Worm (Caenorhabditis elegans): ENCODE measurements around the gene F14D7.2.

The F14D7.2 gene

DNA sequence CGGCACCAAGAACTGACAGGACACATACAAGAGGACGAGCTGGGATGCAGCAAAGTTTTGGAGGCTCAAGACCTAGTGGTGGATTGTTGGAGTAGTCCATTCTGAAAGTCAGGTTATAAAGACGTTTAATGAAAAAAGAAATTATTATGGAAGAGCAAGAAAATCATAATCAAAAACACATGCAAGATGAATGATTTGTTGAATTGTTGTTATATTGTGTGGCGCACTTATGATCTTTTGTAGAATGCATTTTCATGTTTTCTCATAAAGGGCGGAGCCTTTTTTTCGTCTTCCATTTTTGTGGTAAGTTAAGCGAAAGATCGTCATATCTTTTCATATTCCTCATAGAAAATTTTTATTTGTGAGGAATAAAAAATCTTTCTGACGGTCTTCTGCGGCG, 23.0 kb upstream of the F14D7.2 start, which contains the start of gene F47B8.2:
Gene F47B8.2, minus strand, starts transcription at position 101 of the 400 bp plus-strand sequence.
- TF ChIP-seq alr-1 (tag; optimal IDR thresholded peaks at IDR 0.05) (no peak), nhr-25 (tag; optimal IDR thresholded peaks at IDR 0.05) (no peak), aly-2 (tag; optimal IDR thresholded peaks at IDR 0.05) (no peak), nhr-12 (tag; optimal IDR thresholded peaks at IDR 0.05) (no peak), peb-1 (tag; optimal IDR thresholded peaks at IDR 0.05) (no peak), unc-39 (tag; optimal IDR thresholded peaks at IDR 0.05) (no peak), nhr-237 (tag; optimal IDR thresholded peaks at IDR 0.05) (no peak), blmp-1 (tag; optimal IDR thresholded peaks at IDR 0.05; ENCODE audit: insufficient read depth) (no peak), lin-39 (tag; optimal IDR thresholded peaks at IDR 0.05) (no peak), sma-9 (GFP tag; optimal IDR thresholded peaks at IDR 0.05) (no peak), sma-9 (tag; optimal IDR thresholded peaks at IDR 0.05) (no peak), sem-4 (tag; optimal IDR thresholded peaks at IDR 0.05) (no peak), F13H6.1 (tag; optimal IDR thresholded peaks at IDR 0.05) (no peak), fos-1 (tag; optimal IDR thresholded peaks at IDR 0.05) (no peak), skn-1 (tag; optimal IDR thresholded peaks at IDR 0.05) (no peak), nhr-21 (tag; optimal IDR thresholded peaks at IDR 0.05) (no peak), ztf-4 (tag; optimal IDR thresholded peaks at IDR 0.05) (no peak)

DNA sequence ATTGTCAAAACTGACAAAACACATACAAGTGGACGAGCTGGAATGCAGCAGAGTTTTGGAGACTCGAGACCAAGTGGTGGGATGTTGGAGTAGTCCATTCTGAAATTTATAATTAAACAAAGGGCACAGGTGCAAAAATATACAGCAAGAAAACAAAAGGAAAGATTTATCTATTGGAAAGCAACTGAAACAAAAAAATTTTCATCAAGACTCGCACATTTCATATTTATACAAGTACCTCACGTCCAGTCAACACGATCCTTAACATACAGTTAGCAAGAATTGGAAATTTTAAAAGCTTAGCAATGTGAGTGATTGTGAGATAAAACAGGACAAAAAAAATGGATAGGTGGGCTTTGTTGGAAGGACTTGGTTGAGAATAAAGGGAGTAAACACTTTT, 20.7 kb upstream of the F14D7.2 start, which contains the start of gene F47B8.1:
Gene F47B8.1, minus strand, starts transcription at position 101 of the 400 bp plus-strand sequence.
- TF ChIP-seq peb-1 (tag; optimal IDR thresholded peaks at IDR 0.05) (no peak), snpc-4 (tag; optimal IDR thresholded peaks at IDR 0.05) (no peak), nhr-129 (tag; optimal IDR thresholded peaks at IDR 0.05) (no peak), lin-11 (tag; optimal IDR thresholded peaks at IDR 0.05) (no peak), ceh-16 (tag; optimal IDR thresholded peaks at IDR 0.05) (no peak), F13H6.1 (tag; optimal IDR thresholded peaks at IDR 0.05) (no peak), gmeb-1 (tag; optimal IDR thresholded peaks at IDR 0.05) (no peak), sma-9 (GFP tag; optimal IDR thresholded peaks at IDR 0.05) (no peak), sma-9 (tag; optimal IDR thresholded peaks at IDR 0.05) (no peak), nhr-12 (tag; optimal IDR thresholded peaks at IDR 0.05) (no peak), unc-62 (GFP tag; optimal IDR thresholded peaks at IDR 0.05) (no peak), fos-1 (tag; optimal IDR thresholded peaks at IDR 0.05) (no peak), ZK546.5 (tag; optimal IDR thresholded peaks at IDR 0.05) (no peak), lin-13 (GFP tag; optimal IDR thresholded peaks at IDR 0.05) (no peak), elt-1 (tag; optimal IDR thresholded peaks at IDR 0.05) (no peak), nhr-77 (tag; optimal IDR thresholded peaks at IDR 0.05) (no peak), unc-55 (GFP tag; optimal IDR thresholded peaks at IDR 0.05) (no peak), egl-27 (tag; optimal IDR thresholded peaks at IDR 0.05) (no peak), aly-2 (tag; optimal IDR thresholded peaks at IDR 0.05) (no peak)

DNA sequence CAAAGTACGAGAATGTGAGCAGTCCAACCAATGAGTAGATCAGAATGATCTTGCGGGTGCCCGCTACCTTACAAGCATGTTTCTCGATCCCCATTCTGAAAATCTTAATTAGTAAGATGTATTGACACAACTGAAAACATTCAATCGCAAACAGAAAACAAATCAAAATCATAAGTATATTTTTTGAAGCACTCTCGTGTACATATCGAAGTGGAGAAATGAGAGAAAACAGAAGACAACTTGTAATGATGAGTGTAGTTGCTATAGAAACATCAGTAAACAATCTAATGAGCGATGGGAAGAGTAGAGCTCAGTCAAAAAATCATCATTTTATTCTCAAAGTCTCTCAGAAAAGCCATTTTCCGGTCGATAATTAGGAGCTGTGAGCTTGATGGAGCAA, 19.2 kb upstream of the F14D7.2 start, which contains the start of gene F14D7.8:
Gene F14D7.8, minus strand, starts transcription at position 101 of the 400 bp plus-strand sequence.
- TF ChIP-seq nhr-11 (tag; optimal IDR thresholded peaks at IDR 0.05) (no peak), skn-1 (tag; optimal IDR thresholded peaks at IDR 0.05) (no peak), ztf-4 (tag; optimal IDR thresholded peaks at IDR 0.05) (no peak), elt-1 (tag; optimal IDR thresholded peaks at IDR 0.05) (no peak), ZK546.5 (tag; optimal IDR thresholded peaks at IDR 0.05) (no peak), peb-1 (tag; optimal IDR thresholded peaks at IDR 0.05) (no peak), lin-11 (tag; optimal IDR thresholded peaks at IDR 0.05) (no peak), lin-13 (GFP tag; optimal IDR thresholded peaks at IDR 0.05) (no peak), R02D3.7 (tag; optimal IDR thresholded peaks at IDR 0.05) (no peak), blmp-1 (tag; optimal IDR thresholded peaks at IDR 0.05; ENCODE audit: insufficient read depth) (no peak), ceh-82 (tag; optimal IDR thresholded peaks at IDR 0.05) (no peak), alr-1 (tag; optimal IDR thresholded peaks at IDR 0.05) (no peak), unc-39 (tag; optimal IDR thresholded peaks at IDR 0.05) (no peak), nhr-237 (tag; optimal IDR thresholded peaks at IDR 0.05) (no peak)

DNA sequence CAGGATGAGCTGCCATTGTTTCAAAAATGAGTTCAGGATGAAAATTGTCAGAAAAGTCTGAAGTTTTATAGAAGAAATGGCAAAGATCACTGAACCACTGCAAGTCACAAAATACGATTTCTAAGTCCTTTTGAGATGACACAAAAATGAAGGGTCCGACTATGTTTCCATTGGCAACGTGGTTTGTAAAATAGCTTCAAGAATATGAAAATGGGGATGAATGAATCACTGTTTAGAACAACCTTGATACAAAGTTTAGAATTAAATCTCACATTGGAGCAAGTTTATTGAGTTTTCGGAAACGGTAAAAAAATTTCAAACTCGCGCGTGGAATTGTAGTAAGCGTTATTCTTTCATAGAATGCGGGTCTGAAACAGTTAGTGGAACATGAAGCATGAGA, 17.6 kb upstream of the F14D7.2 start, which contains the start of gene ddn-3:
Gene ddn-3, minus strand, starts transcription at position 101 of the 400 bp plus-strand sequence.
- TF ChIP-seq sma-9 (GFP tag; optimal IDR thresholded peaks at IDR 0.05) (no peak), sma-9 (tag; optimal IDR thresholded peaks at IDR 0.05) (no peak), sma-3 (GFP tag; optimal IDR thresholded peaks at IDR 0.05) (no peak), Y55F3AM.14 (GFP tag; optimal IDR thresholded peaks at IDR 0.05) (no peak), dmd-4 (tag; optimal IDR thresholded peaks at IDR 0.05) (no peak), unc-62 (GFP tag; optimal IDR thresholded peaks at IDR 0.05) (no peak), ztf-11 (tag; optimal IDR thresholded peaks at IDR 0.05) (no peak), zag-1 (tag; optimal IDR thresholded peaks at IDR 0.05) (no peak), egl-27 (tag; optimal IDR thresholded peaks at IDR 0.05) (no peak), ZK546.5 (tag; optimal IDR thresholded peaks at IDR 0.05) (no peak), peb-1 (tag; optimal IDR thresholded peaks at IDR 0.05) (no peak), ztf-4 (tag; optimal IDR thresholded peaks at IDR 0.05) (no peak), alr-1 (tag; optimal IDR thresholded peaks at IDR 0.05) (no peak), ama-1 (optimal IDR thresholded peaks at IDR 0.05) (no peak), C34F6.9 (tag; optimal IDR thresholded peaks at IDR 0.05) (no peak), nhr-12 (tag; optimal IDR thresholded peaks at IDR 0.05) (no peak), gmeb-1 (tag; optimal IDR thresholded peaks at IDR 0.05) (no peak)
